Fruit fly (Drosophila melanogaster): ENCODE results near the gene TwdlK.

DNA sequence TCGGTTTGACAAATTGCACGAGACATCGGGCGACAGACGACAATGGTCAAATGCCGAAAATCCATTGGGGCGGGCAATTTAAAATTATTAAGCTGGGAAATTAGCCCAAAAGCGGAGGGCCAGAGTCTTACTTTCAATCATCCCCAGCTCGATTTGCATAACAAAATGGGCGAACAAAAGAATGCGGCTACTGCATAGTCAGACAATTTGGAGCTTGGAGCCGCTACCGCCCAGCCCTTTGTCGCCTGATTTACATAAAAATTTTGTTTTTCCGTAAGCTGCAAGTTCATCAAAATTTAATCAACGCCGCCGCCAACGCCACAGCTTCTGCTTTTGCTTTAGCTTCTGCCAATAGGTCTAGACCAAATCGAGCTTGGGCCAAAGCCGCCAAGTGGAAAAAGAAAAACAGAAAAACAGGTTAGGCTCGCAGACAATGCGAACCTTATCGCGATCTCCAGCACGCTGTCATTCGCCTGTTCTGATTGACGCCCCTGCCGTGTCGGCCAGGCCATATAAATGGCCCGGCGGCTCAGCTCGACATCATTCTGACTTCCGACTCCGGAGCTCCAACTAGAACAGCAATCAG lies 2.9 kb upstream of the TwdlK start, which contains the start of gene TwdlN:
- TF ChIP-seq CG8478 (optimal IDR thresholded peaks at IDR 0.05) = no peak
- no peak for TF ChIP-seq CTCF (optimal IDR thresholded peaks at IDR 0.05)
